Fruit fly (Drosophila melanogaster) whole organism, embryonic: ENCODE results near the gene stck.

ENCODE experiments used
- CG10267 ChIP-seq: fragments of 200-800 bp; sonication (Bioruptor generic); optimal IDR thresholded peaks from 2 replicates; lab custom pipeline; 2018; ENCODE audit warnings: missing biosample characterization, mild to moderate bottlenecking, missing genetic modification characterization, moderate library complexity
- CG10321 ChIP-seq: fragments of 200-800 bp; sonication (Bioruptor generic); IDR thresholded peaks from 2 replicates; pipeline ENCODE4 v1.3.6; 2022; ENCODE audit warnings: missing biosample characterization, missing genetic modification characterization
- CG10979 ChIP-seq: fragments of 200-800 bp; sonication (Bioruptor generic); optimal IDR thresholded peaks from 2 replicates; lab custom pipeline; 2018; ENCODE audit warnings: missing biosample characterization, mild to moderate bottlenecking, missing genetic modification characterization, moderate library complexity
- CG12219 ChIP-seq: fragments of 200-800 bp; sonication (Bioruptor generic); optimal IDR thresholded peaks from 3 replicates; lab custom pipeline; 2018; ENCODE audit warnings: missing biosample characterization, mild to moderate bottlenecking, missing genetic modification characterization
- CG12391 ChIP-seq: fragments of 200-800 bp; sonication (Bioruptor generic); optimal IDR thresholded peaks from 3 replicates; lab custom pipeline; 2018; ENCODE audit warnings: missing biosample characterization, mild to moderate bottlenecking, missing genetic modification characterization, moderate library complexity
- CG13775 ChIP-seq: fragments of 200-800 bp; sonication (Bioruptor generic); optimal IDR thresholded peaks from 3 replicates; lab custom pipeline; 2017; ENCODE audit warnings: missing biosample characterization, mild to moderate bottlenecking, missing genetic modification characterization
- CG14710 ChIP-seq: fragments of 200-800 bp; sonication (Bioruptor generic); optimal IDR thresholded peaks from 3 replicates; lab custom pipeline; 2019; ENCODE audit warnings: missing biosample characterization, mild to moderate bottlenecking, missing genetic modification characterization, moderate library complexity
- CG15696 ChIP-seq: fragments of 200-800 bp; sonication (Bioruptor generic); optimal IDR thresholded peaks from 2 replicates; lab custom pipeline; 2019; ENCODE audit warnings: missing biosample characterization, mild to moderate bottlenecking, missing genetic modification characterization, moderate library complexity
- CG16815 ChIP-seq: fragments of 200-800 bp; sonication (Bioruptor generic); optimal IDR thresholded peaks from 3 replicates; lab custom pipeline; 2017; ENCODE audit warnings: missing biosample characterization, mild to moderate bottlenecking, missing genetic modification characterization
- CG18262 ChIP-seq: fragments of 200-800 bp; optimal IDR thresholded peaks from 3 replicates; lab custom pipeline; 2019; ENCODE audit warnings: missing biosample characterization, mild to moderate bottlenecking, missing genetic modification characterization, moderate library complexity
- CG2712 ChIP-seq: fragments of 200-800 bp; optimal IDR thresholded peaks from 3 replicates; lab custom pipeline; 2019; ENCODE audit warnings: missing biosample characterization, mild to moderate bottlenecking, missing genetic modification characterization, moderate library complexity
- CG31441 ChIP-seq: fragments of 200-800 bp; sonication (Bioruptor generic); IDR thresholded peaks from 2 replicates; pipeline ENCODE4 v1.3.6; 2022; ENCODE audit warnings: missing biosample characterization, missing genetic modification characterization
- CG33557 ChIP-seq: fragments of 200-800 bp; sonication (Bioruptor generic); optimal IDR thresholded peaks from 2 replicates; lab custom pipeline; 2019; ENCODE audit warnings: missing biosample characterization, mild to moderate bottlenecking, missing genetic modification characterization, moderate library complexity
- CG4404 ChIP-seq: fragments of 200-800 bp; sonication (Bioruptor generic); IDR thresholded peaks from 2 replicates; pipeline ENCODE4 v1.3.6; 2022; ENCODE audit warnings: missing biosample characterization, missing genetic modification characterization
- CG4820 ChIP-seq: fragments of 200-800 bp; sonication (Bioruptor generic); optimal IDR thresholded peaks from 3 replicates; lab custom pipeline; 2016; ENCODE audit warnings: missing biosample characterization, missing genetic modification characterization
- CG6254 ChIP-seq: fragments of 200-800 bp; sonication (Bioruptor generic); optimal IDR thresholded peaks from 3 replicates; lab custom pipeline; 2017; ENCODE audit warnings: mild to moderate bottlenecking, missing biosample characterization, missing genetic modification reagents, missing genetic modification characterization
- CG7556 ChIP-seq: fragments of 200-800 bp; sonication (Bioruptor generic); optimal IDR thresholded peaks from 2 replicates; lab custom pipeline; 2017; ENCODE audit warnings: missing biosample characterization, mild to moderate bottlenecking, missing genetic modification characterization
- CG7839 ChIP-seq: fragments of 200-800 bp; sonication (Bioruptor generic); optimal IDR thresholded peaks from 3 replicates; lab custom pipeline; 2018; ENCODE audit warnings: missing biosample characterization, mild to moderate bottlenecking, missing genetic modification characterization, moderate library complexity
- CG8281 ChIP-seq: fragments of 200-800 bp; sonication (Bioruptor generic); optimal IDR thresholded peaks from 2 replicates; lab custom pipeline; 2018; ENCODE audit warnings: missing biosample characterization, mild to moderate bottlenecking, missing genetic modification characterization, moderate library complexity
- CG8388 ChIP-seq: fragments of 200-800 bp; sonication (Bioruptor generic); optimal IDR thresholded peaks from 2 replicates; lab custom pipeline; 2019; ENCODE audit warnings: missing biosample characterization, mild to moderate bottlenecking, missing genetic modification characterization, moderate library complexity
- CG8924 ChIP-seq: fragments of 200-800 bp; optimal IDR thresholded peaks from 3 replicates; lab custom pipeline; 2019; ENCODE audit warnings: missing biosample characterization, mild to moderate bottlenecking, missing genetic modification characterization, moderate library complexity
- CG9609 ChIP-seq: fragments of 200-800 bp; sonication (Bioruptor generic); optimal IDR thresholded peaks from 3 replicates; lab custom pipeline; 2016; ENCODE audit warnings: missing biosample characterization, missing genetic modification characterization
- CG9727 ChIP-seq: fragments of 200-800 bp; sonication (Bioruptor generic); optimal IDR thresholded peaks from 3 replicates; lab custom pipeline; 2017; ENCODE audit warnings: missing biosample characterization, mild to moderate bottlenecking, missing genetic modification characterization
- CoRest ChIP-seq: fragments of 200-800 bp; sonication (Bioruptor generic); optimal IDR thresholded peaks from 3 replicates; lab custom pipeline; 2018; ENCODE audit warnings: missing biosample characterization, mild to moderate bottlenecking, missing genetic modification characterization, moderate library complexity
- D19A ChIP-seq: fragments of 200-800 bp; optimal IDR thresholded peaks from 3 replicates; lab custom pipeline; 2019; ENCODE audit warnings: missing biosample characterization, mild to moderate bottlenecking, missing genetic modification characterization, moderate library complexity
- Dref ChIP-seq: fragments of 200-800 bp; sonication (Bioruptor generic); IDR thresholded peaks from 2 replicates; pipeline ENCODE4 v1.3.6; 2022; ENCODE audit warnings: missing biosample characterization, missing genetic modification characterization
- Ets65A ChIP-seq: fragments of 200-800 bp; sonication (Bioruptor generic); peaks from one replicate; lab custom pipeline; 2016; ENCODE audit warnings: missing biosample characterization, missing genetic modification characterization
- Kr ChIP-seq: fragments of 200-800 bp; sonication (Bioruptor generic); optimal IDR thresholded peaks from 2 replicates; lab custom pipeline; 2017; ENCODE audit warnings: missing biosample characterization, mild to moderate bottlenecking, missing genetic modification characterization
- Myb ChIP-seq: fragments of 200-800 bp; sonication (Bioruptor generic); optimal IDR thresholded peaks from 2 replicates; lab custom pipeline; 2016; ENCODE audit warnings: missing biosample characterization, missing genetic modification characterization
- Pdp1 ChIP-seq, 2 experiments: fragments of 200-800 bp; sonication (Bioruptor generic); optimal IDR thresholded peaks; 3 replicates each; lab custom pipeline; 2016; ENCODE audit warnings: missing biosample characterization in 2 of 2, missing genetic modification characterization in 2 of 2, mild to moderate bottlenecking in 1 of 2, moderate library complexity in 1 of 2
- Ssrp ChIP-seq: fragments of 200-800 bp; sonication (Bioruptor generic); optimal IDR thresholded peaks from 2 replicates; lab custom pipeline; 2018; ENCODE audit warnings: missing biosample characterization, mild to moderate bottlenecking, missing genetic modification characterization, moderate library complexity
- bsh ChIP-seq, 2 experiments: fragments of 200-800 bp; sonication (Bioruptor generic); optimal IDR thresholded peaks; 2 replicates each; lab custom pipeline; 2017 to 2018; ENCODE audit warnings: mild to moderate bottlenecking in 2 of 2, missing biosample characterization in 2 of 2, missing genetic modification characterization in 2 of 2, moderate library complexity in 1 of 2
- dmrt11E ChIP-seq: fragments of 200-800 bp; sonication (Bioruptor generic); optimal IDR thresholded peaks from 3 replicates; lab custom pipeline; 2018; ENCODE audit warnings: missing biosample characterization, mild to moderate bottlenecking, missing genetic modification characterization, moderate library complexity
- fd96Cb ChIP-seq: fragments of 200-800 bp; sonication (Bioruptor generic); optimal IDR thresholded peaks from 2 replicates; lab custom pipeline; 2018; ENCODE audit warnings: missing biosample characterization, mild to moderate bottlenecking, missing genetic modification characterization, moderate library complexity
- gfzf ChIP-seq: fragments of 200-800 bp; sonication (Bioruptor generic); optimal IDR thresholded peaks from 2 replicates; lab custom pipeline; 2016; ENCODE audit warnings: missing biosample characterization, mild to moderate bottlenecking, missing genetic modification characterization, moderate library complexity
- grau ChIP-seq: fragments of 200-800 bp; optimal IDR thresholded peaks from 3 replicates; lab custom pipeline; 2019; ENCODE audit warnings: missing biosample characterization, mild to moderate bottlenecking, missing genetic modification characterization, moderate library complexity
- her ChIP-seq: fragments of 200-800 bp; sonication (Bioruptor generic); optimal IDR thresholded peaks from 2 replicates; lab custom pipeline; 2016; ENCODE audit warnings: missing biosample characterization, missing genetic modification characterization
- lola ChIP-seq, 3 experiments: fragments of >200 bp in 2 of 3; fragments of 200-800 bp in 1 of 3; sonication (Bioruptor generic) in 1 of 3; optimal IDR thresholded peaks; 2 replicates each; lab custom pipeline; 2017 to 2019; ENCODE audit warnings: missing biosample characterization in 3 of 3, missing genetic modification characterization in 3 of 3, mild to moderate bottlenecking in 1 of 3, moderate library complexity in 1 of 3
- nmo ChIP-seq: fragments of 200-800 bp; sonication (Bioruptor generic); optimal IDR thresholded peaks from 2 replicates; lab custom pipeline; 2018; ENCODE audit warnings: missing biosample characterization, mild to moderate bottlenecking, missing genetic modification characterization, moderate library complexity
- phol ChIP-seq: fragments of 200-800 bp; sonication (Bioruptor generic); optimal IDR thresholded peaks from 3 replicates; lab custom pipeline; 2018; ENCODE audit warnings: missing biosample characterization, mild to moderate bottlenecking, missing genetic modification characterization, moderate library complexity
- prd ChIP-seq, 3 experiments: fragments of >200 bp in 2 of 3; fragments of 200-800 bp in 1 of 3; sonication (Bioruptor generic) in 1 of 3; optimal IDR thresholded peaks in 2 of 3; IDR thresholded peaks in 1 of 3; 2 replicates in 2 of 3; 3 replicates in 1 of 3; pipeline versions ENCODE4 v1.3.6 to Lab custom; 2017 to 2022; ENCODE audit warnings: missing biosample characterization in 1 of 3, missing genetic modification characterization in 1 of 3
- row ChIP-seq: fragments of 200-800 bp; sonication (Bioruptor generic); IDR thresholded peaks from 3 replicates; pipeline ENCODE4 v1.3.6; 2022; ENCODE audit warnings: missing biosample characterization, missing genetic modification characterization
- sens ChIP-seq: fragments of 200-800 bp; sonication (Bioruptor generic); peaks from one replicate; lab custom pipeline; 2016; ENCODE audit warnings: missing biosample characterization, missing genetic modification characterization
- sisA ChIP-seq: fragments of 200-800 bp; sonication (Bioruptor generic); IDR thresholded peaks from 2 replicates; pipeline ENCODE4 v1.3.6; 2022; ENCODE audit warnings: missing biosample characterization, missing genetic modification characterization
- sqz ChIP-seq: fragments of 200-800 bp; sonication (Bioruptor generic); optimal IDR thresholded peaks from 3 replicates; lab custom pipeline; 2018; ENCODE audit warnings: missing biosample characterization, mild to moderate bottlenecking, missing genetic modification characterization
- trem ChIP-seq: fragments of 200-800 bp; optimal IDR thresholded peaks from 3 replicates; lab custom pipeline; 2019; ENCODE audit warnings: missing biosample characterization, mild to moderate bottlenecking, missing genetic modification characterization, moderate library complexity
- zen ChIP-seq: fragments of 200-800 bp; sonication (Bioruptor generic); optimal IDR thresholded peaks from 3 replicates; lab custom pipeline; 2018; ENCODE audit warnings: missing biosample characterization, mild to moderate bottlenecking, missing genetic modification characterization, moderate library complexity
- zf30C ChIP-seq: fragments of 200-800 bp; sonication (Bioruptor generic); optimal IDR thresholded peaks from 3 replicates; lab custom pipeline; 2018; ENCODE audit warnings: missing biosample characterization, mild to moderate bottlenecking, missing genetic modification characterization

The stck gene

DNA sequence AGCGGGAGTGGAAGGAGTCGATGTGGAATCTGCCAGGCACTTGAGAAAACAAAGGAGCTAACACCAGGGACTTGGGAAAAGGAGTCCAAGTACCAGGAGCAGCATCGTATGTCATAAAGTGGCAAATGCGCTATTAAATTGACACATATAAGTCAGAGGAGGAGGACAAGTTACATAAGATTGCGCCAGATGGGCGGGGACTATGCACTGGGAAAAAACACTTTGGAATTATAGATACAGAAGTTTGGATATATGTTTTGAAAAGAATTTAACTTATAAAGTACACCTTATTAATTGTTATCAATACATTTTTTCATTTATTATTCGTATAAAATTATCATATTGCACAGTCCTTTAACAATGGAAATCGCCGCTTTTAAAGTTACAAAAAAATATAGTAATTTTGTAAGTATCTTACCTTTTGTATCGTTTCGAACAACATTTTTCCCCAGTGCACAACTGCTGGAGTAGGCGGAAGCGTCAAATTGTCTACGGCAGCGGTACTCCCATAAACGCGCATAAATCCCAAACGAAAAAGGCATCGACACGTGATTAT is 20.7 kb upstream of the stck start:
- TF ChIP-seq CG10979 (tag; lab: Kevin White, UChicago) (peak; percentile 44), CG8281 (tag; lab: Kevin White, UChicago) (no peak), Kr (GFP tag; lab: Kevin White, UChicago) (peak; percentile 39), zen (tag; lab: Kevin White, UChicago) (peak; percentile 15), Myb (no peak), CG15696 (tag; lab: Kevin White, UChicago) (peak; percentile 84), CG14710 (tag; lab: Kevin White, UChicago) (peak; percentile 38), sens (peak; percentile 79), grau (peak; percentile 34), CG10267 (peak; percentile 45), CG9727 (GFP tag; lab: Kevin White, UChicago) (peak; percentile 62), prd (optimal IDR thresholded peaks at IDR 0.05; lab: Kevin White, UChicago) (no peak), prd (GFP tag; IDR thresholded peaks at IDR 0.05; lab: Robert Waterston, UW) (0 out of 3 replicates have a peak, but pooled peaks have one; percentile 19), her (GFP tag; lab: Kevin White, UChicago) (no peak), CG7556 (GFP tag; lab: Kevin White, UChicago) (peak; percentile 22), CG13775 (peak; percentile 13), CG4404 (GFP tag; lab: Robert Waterston, UW) (peak; percentile 39), CG6254 (GFP tag; lab: Kevin White, UChicago) (no peak), D19A (tag; lab: Kevin White, UChicago) (peak; percentile 17), Dref (no peak), trem (tag; lab: Kevin White, UChicago) (peak; percentile 7), Pdp1 (GFP tag; optimal IDR thresholded peaks at IDR 0.05; lab: Kevin White, UChicago) (peak in 1 of 2 experiments; percentile 51), lola (GFP tag; optimal IDR thresholded peaks at IDR 0.05; lab: Kevin White, UChicago) (peak in 1 of 3 experiments; percentile 61), CoRest (tag; lab: Kevin White, UChicago) (peak; percentile 25), dmrt11E (tag; lab: Kevin White, UChicago) (peak; percentile 65), Ets65A (GFP tag; lab: Kevin White, UChicago) (peak; percentile 9), CG8924 (peak; percentile 23), CG33557 (GFP tag; lab: Kevin White, UChicago) (peak; percentile 47), zf30C (GFP tag; lab: Kevin White, UChicago) (peak; percentile 74), sisA (no peak), bsh (GFP tag; optimal IDR thresholded peaks at IDR 0.05; lab: Kevin White, UChicago) (peak in 1 of 2 experiments; percentile 1), CG16815 (GFP tag; lab: Kevin White, UChicago) (peak; percentile 33), row (GFP tag; lab: Robert Waterston, UW) (peak; percentile 30; the same call in 1 of the 3 replicates), CG12219 (GFP tag; lab: Kevin White, UChicago) (no peak), CG18262 (tag; lab: Kevin White, UChicago) (peak; percentile 51), phol (tag; lab: Kevin White, UChicago) (peak; percentile 36), CG2712 (tag; lab: Kevin White, UChicago) (peak; percentile 55), CG31441 (GFP tag; lab: Robert Waterston, UW) (0 out of 2 replicates have a peak, but pooled peaks have one; percentile 26), sqz (GFP tag; lab: Kevin White, UChicago) (no peak), CG7839 (tag; lab: Kevin White, UChicago) (peak; percentile 13), fd96Cb (peak; percentile 2), CG9609 (no peak), Ssrp (tag; lab: Kevin White, UChicago) (peak; percentile 30), CG10321 (GFP tag; lab: Robert Waterston, UW) (no peak), CG8388 (peak; percentile 6), nmo (GFP tag; lab: Kevin White, UChicago) (peak; percentile 41), gfzf (no peak), CG12391 (tag; lab: Kevin White, UChicago) (peak; percentile 48), CG4820 (GFP tag; lab: Kevin White, UChicago) (no peak)
